Worm (Caenorhabditis elegans) whole organism, midembryonic: Measurements from ENCODE around the gene C05D12.7.

Experiments
- T22C8.4 ChIP-seq: fragments of 200-800 bp; sonication (Bioruptor generic); IDR thresholded peaks from 2 replicates; pipeline ENCODE4 v1.3.6; 2022; ENCODE audit warnings: missing genetic modification characterization, missing compliant biosample characterization
- cog-1 ChIP-seq: sonication (generic microtip); optimal IDR thresholded peaks from 2 replicates; lab custom pipeline; 2016; ENCODE audit warnings: missing genetic modification characterization, missing compliant biosample characterization
- flt-1 ChIP-seq: fragments of 200-800 bp; sonication (Bioruptor generic); IDR thresholded peaks from 2 replicates; pipeline ENCODE4 v1.3.6; 2022; ENCODE audit warnings: missing genetic modification characterization, missing compliant biosample characterization
- klf-2 ChIP-seq: fragments of 200-800 bp; sonication (Bioruptor generic); conservative IDR thresholded peaks from 2 replicates; pipeline ENCODE4 v1.3.6; 2022; ENCODE audit warnings: missing genetic modification reagents, missing genetic modification characterization, missing compliant biosample characterization
- med-1 ChIP-seq: sonication (generic microtip); optimal IDR thresholded peaks from 2 replicates; lab custom pipeline; 2017; ENCODE audit warnings: missing genetic modification characterization, mild to moderate bottlenecking, missing compliant biosample characterization, antibody characterized with exemption, missing genetic modification reagents; ENCODE audit not compliant: insufficient read depth
- ref-1 ChIP-seq: fragments of 200-800 bp; sonication (Bioruptor generic); conservative IDR thresholded peaks from 2 replicates; pipeline ENCODE4 v1.3.6; 2022; ENCODE audit warnings: missing genetic modification reagents, missing genetic modification characterization, missing compliant biosample characterization
- tab-1 ChIP-seq: fragments of 200-800 bp; sonication (Bioruptor generic); IDR thresholded peaks from 2 replicates; pipeline ENCODE4 v1.3.6; 2022; ENCODE audit warnings: missing genetic modification characterization, missing compliant biosample characterization
- ztf-23 ChIP-seq: fragments of 200-800 bp; sonication (Bioruptor generic); IDR thresholded peaks from 2 replicates; pipeline ENCODE4 v1.3.6; 2022; ENCODE audit warnings: missing genetic modification reagents, missing genetic modification characterization, missing compliant biosample characterization
- ztf-29 ChIP-seq: fragments of 200-800 bp; sonication (Bioruptor generic); IDR thresholded peaks from 2 replicates; pipeline ENCODE4 v1.3.6; 2022; ENCODE audit warnings: missing genetic modification reagents, missing genetic modification characterization, missing compliant biosample characterization

Gene C05D12.7

DNA sequence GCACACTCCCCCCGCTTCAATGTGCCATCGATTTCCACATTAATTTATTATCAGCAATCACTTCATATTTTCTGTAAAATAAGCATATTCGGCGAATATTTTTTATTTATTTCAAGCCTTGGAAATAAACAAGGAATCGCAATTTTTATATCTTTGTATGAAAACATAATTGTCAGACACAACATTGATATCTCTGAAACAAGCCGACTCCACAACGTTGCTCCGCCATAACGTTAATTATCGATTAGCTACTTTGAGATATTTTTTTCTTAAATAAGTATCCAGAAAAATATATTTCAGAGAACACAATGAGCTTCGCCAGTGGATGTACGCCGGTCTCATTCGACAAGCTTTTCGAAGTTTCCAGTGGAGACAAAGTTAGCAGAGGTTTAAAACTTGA is 34.0 kb downstream of the C05D12.7 start, which contains the start of gene adbp-1:
Gene adbp-1, plus strand, starts transcription at position 301 of the 400 bp plus-strand sequence.
- TF ChIP-seq klf-2 (GFP tag; lab: Robert Waterston, UW): no peak
- TF ChIP-seq ztf-29: no peak
- TF ChIP-seq med-1: no peak
- TF ChIP-seq ztf-23: no peak

DNA sequence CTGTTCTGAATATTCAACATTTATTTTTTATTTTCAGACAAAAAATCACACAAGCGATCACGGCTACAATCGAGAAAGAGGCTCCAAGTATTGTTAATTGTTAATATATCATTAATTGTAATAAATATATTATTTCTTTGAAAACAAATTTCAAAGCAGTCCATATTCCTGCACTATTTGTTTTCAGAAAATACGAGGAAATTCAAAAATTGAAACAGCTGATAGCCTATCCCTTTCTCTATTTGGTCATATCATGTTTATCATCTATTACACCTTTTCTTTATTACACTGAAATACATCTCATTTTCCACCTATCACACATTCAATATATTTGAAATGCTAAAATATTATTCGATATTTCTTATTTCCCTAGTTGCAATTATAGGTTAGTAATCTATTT is 35.1 kb downstream of the C05D12.7 start, which contains the start of gene W02B12.13:
Gene W02B12.13, plus strand, starts transcription at position 301 of the 400 bp plus-strand sequence.
- TF ChIP-seq med-1 (no peak), klf-2 (GFP tag; lab: Robert Waterston, UW) (no peak), T22C8.4 (GFP tag; lab: Robert Waterston, UW) (no peak), ztf-29 (no peak), flt-1 (GFP tag; lab: Robert Waterston, UW) (no peak), ref-1 (GFP tag; lab: Robert Waterston, UW) (no peak), cog-1 (tag; lab: Kevin White, UChicago) (no peak), ztf-23 (no peak), tab-1 (GFP tag; lab: Robert Waterston, UW) (no peak)

DNA sequence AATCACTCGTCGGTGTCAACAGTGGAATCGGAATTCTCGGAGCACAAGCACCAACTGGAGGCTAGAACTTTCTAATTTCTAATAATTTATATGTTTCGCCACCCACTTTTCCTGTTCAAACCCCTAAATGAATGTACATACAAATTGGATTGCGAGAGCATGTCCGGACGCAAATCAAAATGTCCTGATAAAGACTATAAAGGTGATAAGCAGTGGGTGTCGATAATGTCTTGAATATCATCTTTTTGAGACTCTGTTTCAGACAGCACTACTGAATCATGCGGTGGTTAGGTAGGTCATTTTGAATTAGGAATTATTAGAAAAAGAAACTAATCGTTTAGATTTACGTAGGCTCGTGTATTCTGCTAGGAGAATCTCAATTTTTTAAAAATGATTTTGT is 38.9 kb downstream of the C05D12.7 start, which contains the start of gene W02B12.1:
Gene W02B12.1, plus strand, starts transcription at position 269 of the 400 bp plus-strand sequence.
- no peak for TF ChIP-seq tab-1 (GFP tag; lab: Robert Waterston, UW)
- no peak for TF ChIP-seq flt-1 (GFP tag; lab: Robert Waterston, UW)
- TF ChIP-seq ref-1 (GFP tag; lab: Robert Waterston, UW): no peak
- TF ChIP-seq cog-1 (tag; lab: Kevin White, UChicago): no peak

DNA sequence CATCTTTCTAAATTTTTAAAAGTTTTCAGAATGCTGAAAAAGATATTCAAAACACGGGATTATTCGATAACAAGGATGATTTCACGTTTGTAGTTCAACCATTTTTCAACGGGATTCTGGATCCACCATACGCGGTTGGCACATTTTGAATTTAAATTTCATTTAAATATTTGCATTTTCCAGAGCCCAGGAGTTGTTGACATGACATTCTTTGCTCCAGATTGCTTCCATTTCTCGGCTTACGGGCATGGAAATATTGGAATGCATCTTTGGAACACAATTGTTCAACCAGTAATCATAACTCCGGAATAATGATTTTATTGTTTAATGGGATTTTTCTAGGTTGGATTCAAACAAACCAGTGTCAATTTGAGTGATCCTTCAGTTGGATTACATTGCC is 41.0 kb downstream of the C05D12.7 start:
- TF ChIP-seq cog-1 (tag; lab: Kevin White, UChicago): no peak
- TF ChIP-seq med-1: no peak
- TF ChIP-seq ref-1 (GFP tag; lab: Robert Waterston, UW): no peak
- TF ChIP-seq klf-2 (GFP tag; lab: Robert Waterston, UW): no peak
- TF ChIP-seq tab-1 (GFP tag; lab: Robert Waterston, UW): no peak
- no peak for TF ChIP-seq flt-1 (GFP tag; lab: Robert Waterston, UW)
- TF ChIP-seq T22C8.4 (GFP tag; lab: Robert Waterston, UW): no peak

DNA sequence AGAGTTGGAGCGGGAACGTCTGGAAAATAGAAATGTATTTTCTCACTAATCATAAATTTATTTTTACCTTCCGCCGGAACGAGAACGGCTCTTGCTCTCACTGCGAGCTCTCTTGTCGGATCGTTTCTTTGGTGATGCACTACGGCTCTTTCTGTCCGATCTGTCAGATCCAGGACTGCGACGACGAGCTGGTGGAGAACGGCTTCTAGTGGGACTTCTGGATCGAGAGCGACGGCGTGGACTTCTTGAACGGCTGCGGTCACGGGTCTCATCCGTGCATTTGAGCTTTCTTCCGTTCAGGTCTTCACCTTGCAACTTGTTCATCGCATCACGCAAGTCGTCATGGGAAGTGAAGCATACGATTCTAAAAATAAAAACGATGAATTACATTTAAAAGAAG is 41.9 kb downstream of the C05D12.7 start:
- TF ChIP-seq med-1 (no peak), cog-1 (tag; lab: Kevin White, UChicago) (no peak), tab-1 (GFP tag; lab: Robert Waterston, UW) (no peak)

DNA sequence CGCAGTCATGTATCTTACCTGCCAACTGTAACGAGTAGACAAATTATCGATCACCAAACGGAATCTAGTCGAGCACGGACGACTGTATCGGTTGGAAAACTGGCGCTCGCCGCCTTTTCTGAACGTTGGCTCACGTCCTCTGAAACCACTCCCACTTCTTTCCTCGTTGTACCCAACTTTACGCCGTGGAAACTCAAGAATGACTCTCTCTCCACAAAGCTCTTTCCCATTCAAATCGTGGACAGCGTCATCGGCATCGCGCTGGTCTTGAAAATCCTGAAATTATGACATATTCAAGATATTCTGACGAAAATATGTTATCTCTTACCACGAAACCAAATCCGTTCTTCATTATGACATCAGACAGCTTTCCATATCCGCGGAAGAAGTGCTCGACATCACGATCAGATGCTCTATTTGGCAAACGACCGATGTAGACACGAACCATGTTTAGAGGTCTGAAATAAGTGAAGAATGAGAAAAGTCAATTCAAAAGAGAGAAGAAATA is 42.7 kb downstream of the C05D12.7 start, which contains the start of gene rsp-2:
Gene rsp-2, minus strand, starts transcription at position 458 of the 508 bp plus-strand sequence.
- TF ChIP-seq flt-1 (GFP tag; lab: Robert Waterston, UW) (no peak), ztf-23 (no peak), ztf-29 (no peak), klf-2 (GFP tag; lab: Robert Waterston, UW) (no peak)

DNA sequence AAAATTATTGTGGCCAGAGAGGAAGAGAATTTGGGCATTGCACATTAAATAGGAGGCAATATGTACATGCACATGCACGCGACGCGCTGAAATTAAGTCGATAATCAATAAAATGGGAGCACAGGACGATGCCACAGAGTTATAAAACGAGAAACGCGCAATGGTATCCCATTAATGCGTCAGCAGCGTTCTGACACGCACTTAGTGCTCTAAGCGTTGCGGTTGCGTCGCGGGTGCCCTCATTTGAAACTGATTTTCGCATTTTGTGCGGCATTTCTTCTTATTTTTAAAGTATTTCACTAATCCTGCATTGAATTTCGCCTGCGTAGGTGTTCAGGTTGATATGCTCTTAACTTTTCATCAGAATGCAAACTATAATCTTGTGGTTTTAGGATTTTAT is 43.1 kb downstream of the C05D12.7 start, which contains the start of gene rsp-1:
Gene rsp-1, plus strand, starts transcription at position 338 of the 400 bp plus-strand sequence.
- TF ChIP-seq T22C8.4 (GFP tag; lab: Robert Waterston, UW) (peak; percentile 72; the same call in 1 of the 2 replicates), klf-2 (GFP tag; lab: Robert Waterston, UW) (no peak), med-1 (peak; percentile 28), tab-1 (GFP tag; lab: Robert Waterston, UW) (peak; percentile 54; the same call in 1 of the 2 replicates), ztf-29 (no peak), ref-1 (GFP tag; lab: Robert Waterston, UW) (no peak), ztf-23 (peak; percentile 66), flt-1 (GFP tag; lab: Robert Waterston, UW) (peak; percentile 66; the same call in 1 of the 2 replicates), cog-1 (tag; lab: Kevin White, UChicago) (peak; percentile 15)

DNA sequence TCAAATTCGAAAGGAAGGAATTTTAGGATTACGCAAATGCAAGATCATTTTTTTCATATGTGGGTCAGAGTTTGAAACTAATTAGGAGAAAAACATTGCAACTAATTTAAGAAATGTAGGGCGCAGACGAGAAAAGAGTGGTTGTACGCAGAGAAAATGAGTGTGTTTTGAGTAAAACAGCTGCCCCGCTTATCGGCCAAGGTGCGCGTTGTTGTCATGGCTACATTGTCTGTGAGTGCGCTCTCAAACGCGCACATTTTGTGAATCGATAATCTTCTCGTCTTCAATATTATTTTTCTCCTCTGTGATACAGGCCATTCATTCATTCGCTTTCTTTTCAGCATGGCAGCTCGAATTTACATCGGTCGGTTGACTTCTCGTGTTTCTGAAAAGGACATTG is 43.8 kb downstream of the C05D12.7 start:
- no peak for TF ChIP-seq med-1
- TF ChIP-seq tab-1 (GFP tag; lab: Robert Waterston, UW): no peak
- TF ChIP-seq flt-1 (GFP tag; lab: Robert Waterston, UW): no peak
- no peak for TF ChIP-seq ref-1 (GFP tag; lab: Robert Waterston, UW)
- no peak for TF ChIP-seq T22C8.4 (GFP tag; lab: Robert Waterston, UW)
- TF ChIP-seq klf-2 (GFP tag; lab: Robert Waterston, UW): no peak
- TF ChIP-seq ztf-23: no peak
- no peak for TF ChIP-seq cog-1 (tag; lab: Kevin White, UChicago)
- TF ChIP-seq ztf-29: no peak

DNA sequence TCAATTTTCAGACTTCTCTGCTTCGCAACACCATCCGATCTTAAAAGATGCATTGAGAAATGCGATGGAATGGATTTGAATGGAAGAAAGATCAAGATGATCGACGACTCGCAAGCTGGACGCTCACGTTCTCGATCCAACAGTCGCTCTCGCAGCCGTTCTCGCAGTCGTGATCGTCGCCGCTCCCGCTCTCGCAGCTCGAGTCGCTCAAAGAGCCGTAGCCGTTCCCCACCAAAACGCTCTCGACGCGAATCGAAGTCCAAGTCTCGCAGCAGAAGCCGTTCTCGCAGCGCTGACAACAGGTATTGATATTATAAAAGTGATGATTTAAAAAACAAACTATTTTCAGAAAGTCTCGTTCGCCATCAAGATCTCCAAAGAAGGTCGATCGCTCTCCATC is 45.3 kb downstream of the C05D12.7 start:
- 0 out of 2 replicates have a peak, but pooled peaks have one; percentile 44 for TF ChIP-seq flt-1 (GFP tag; lab: Robert Waterston, UW)
- no peak for TF ChIP-seq cog-1 (tag; lab: Kevin White, UChicago)

DNA sequence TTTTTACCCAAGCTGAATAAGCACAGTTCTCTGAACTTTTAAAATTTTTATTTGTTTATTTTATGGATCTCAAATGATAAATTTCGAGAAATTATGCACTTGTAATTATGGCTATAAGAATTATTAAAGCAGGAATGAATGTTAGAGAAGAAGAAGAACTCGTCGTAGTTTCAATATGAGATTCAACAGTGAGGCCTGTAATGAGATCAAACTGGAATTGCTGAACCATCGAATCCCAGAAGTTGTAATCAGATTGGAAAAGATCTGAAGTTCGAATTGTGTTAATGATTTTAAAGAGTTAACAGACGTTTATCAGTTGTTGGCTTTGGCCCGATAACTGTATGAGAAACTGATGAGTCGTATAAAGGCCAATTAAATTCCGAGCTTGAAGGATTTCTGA is 45.8 kb downstream of the C05D12.7 start:
- TF ChIP-seq ztf-23 (no peak), T22C8.4 (GFP tag; lab: Robert Waterston, UW) (no peak), tab-1 (GFP tag; lab: Robert Waterston, UW) (no peak), ztf-29 (no peak), cog-1 (tag; lab: Kevin White, UChicago) (no peak), med-1 (no peak), klf-2 (GFP tag; lab: Robert Waterston, UW) (no peak), ref-1 (GFP tag; lab: Robert Waterston, UW) (no peak), flt-1 (GFP tag; lab: Robert Waterston, UW) (no peak)

DNA sequence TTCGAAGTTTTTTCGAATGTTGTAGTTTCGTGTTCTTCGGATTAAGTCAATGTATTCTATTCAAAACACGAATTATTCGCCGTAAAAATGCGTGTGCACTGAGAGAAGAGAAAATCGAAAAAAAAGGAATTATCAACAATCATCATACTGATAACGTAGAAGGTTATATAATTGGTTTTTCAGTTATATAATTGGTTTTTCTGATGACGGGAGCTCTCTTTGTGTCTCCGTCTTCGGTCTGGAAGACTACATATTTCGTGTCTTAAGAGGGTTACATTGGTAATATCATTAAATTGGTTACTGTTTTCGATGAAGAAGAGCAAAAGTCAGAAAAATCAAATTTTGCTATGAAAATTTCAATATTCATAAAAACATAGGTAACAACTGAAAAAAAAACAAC is 50.0 kb downstream of the C05D12.7 start:
- no peak for TF ChIP-seq T22C8.4 (GFP tag; lab: Robert Waterston, UW)
